Fruit fly (Drosophila melanogaster) whole organism, wandering third instar larva: Measurements from ENCODE around the gene CG6870.

ENCODE experiments used
- Dfd ChIP-seq: fragments of >200 bp; optimal IDR thresholded peaks from 2 replicates; lab custom pipeline; 2017; ENCODE audit warnings: missing biosample characterization, missing genetic modification characterization
- Hr78 ChIP-seq: fragments of >200 bp; optimal IDR thresholded peaks from 2 replicates; lab custom pipeline; 2017; ENCODE audit warnings: missing biosample characterization, missing genetic modification characterization
- h ChIP-seq: fragments of 200-800 bp; sonication (Bioruptor generic); optimal IDR thresholded peaks from 3 replicates; lab custom pipeline; 2016; ENCODE audit warnings: missing biosample characterization, mild to moderate bottlenecking, missing genetic modification characterization
- pan ChIP-seq: fragments of >200 bp; optimal IDR thresholded peaks from 2 replicates; lab custom pipeline; 2017

dm6 chr2L:17594087-17594486 lies 2.0 kb upstream of the CG6870 start:
- TF ChIP-seq Hr78 (no peak), Dfd (GFP tag; lab: Kevin White, UChicago) (no peak), h (GFP tag; lab: Kevin White, UChicago) (no peak), pan (lab: Kevin White, UChicago) (no peak)
